Fruit fly (Drosophila melanogaster) whole organism, wandering third instar larva: ENCODE measurements around the gene CG3568.

Experiments used
- CG32264 ChIP-seq: fragments of 200-800 bp; sonication (Bioruptor generic); optimal IDR thresholded peaks from 2 replicates; lab custom pipeline; 2016; ENCODE audit warnings: missing biosample characterization, missing genetic modification characterization
- CG9705 ChIP-seq: fragments of 200-800 bp; sonication (Bioruptor generic); optimal IDR thresholded peaks from 2 replicates; lab custom pipeline; 2018; ENCODE audit warnings: missing biosample characterization, mild to moderate bottlenecking, missing genetic modification characterization
- Myc ChIP-seq: fragments of >200 bp; optimal IDR thresholded peaks from 2 replicates; lab custom pipeline; 2017
- dl ChIP-seq, 2 experiments: fragments of 175-275, 200-275 bp in 1 of 2; fragments of 200-275 bp in 1 of 2; sonication (Bioruptor generic); optimal IDR thresholded peaks; lab custom pipeline; 2018; ENCODE audit warnings: mild to moderate bottlenecking in 2 of 2, missing biosample characterization in 2 of 2, missing genetic modification characterization in 2 of 2, moderate library complexity in 2 of 2; ENCODE audit not compliant: partially characterized antibody in 2 of 2, insufficient read depth in 1 of 2
- psq ChIP-seq: fragments of 200-800 bp; sonication (Bioruptor generic); optimal IDR thresholded peaks from 3 replicates; lab custom pipeline; 2017; ENCODE audit warnings: missing biosample characterization, mild to moderate bottlenecking, missing genetic modification characterization, moderate library complexity
- rgr ChIP-seq: fragments of 200-800 bp; sonication (Bioruptor generic); optimal IDR thresholded peaks from 3 replicates; lab custom pipeline; 2016; ENCODE audit warnings: missing biosample characterization, mild to moderate bottlenecking, missing genetic modification characterization
- sv ChIP-seq: fragments of 200-800 bp; sonication (Bioruptor generic); optimal IDR thresholded peaks from 3 replicates; lab custom pipeline; 2016; ENCODE audit warnings: missing biosample characterization, missing genetic modification characterization
- usp ChIP-seq: fragments of >200 bp; optimal IDR thresholded peaks from 2 replicates; lab custom pipeline; 2017; ENCODE audit warnings: missing biosample characterization, missing genetic modification characterization

- TF ChIP-seq sv (GFP tag; lab: Kevin White, UChicago): no peak
- no peak for TF ChIP-seq rgr (GFP tag; lab: Kevin White, UChicago)
- TF ChIP-seq Myc (lab: Kevin White, UChicago): no peak
- TF ChIP-seq psq (GFP tag; lab: Kevin White, UChicago): no peak
- no peak for TF ChIP-seq CG9705
- no peak for TF ChIP-seq usp (GFP tag; lab: Kevin White, UChicago)
- no peak for TF ChIP-seq dl (GFP tag; optimal IDR thresholded peaks at IDR 0.05; lab: Kevin White, UChicago; ENCODE audit: insufficient read depth in 1 of 2, partially characterized antibody in 2 of 2)
- TF ChIP-seq CG32264: no peak
Observed at dm6 chrX:4592258-4592657, 49.8 kb downstream of the CG3568 start.
